Worm (Caenorhabditis elegans) whole organism, mixed stage, embryonic: Measurements from ENCODE around the gene F45E1.2.

Experiments
- M03D4.4 ChIP-seq: sonication (generic microtip); optimal IDR thresholded peaks from 2 replicates; lab custom pipeline; 2017; ENCODE audit warnings: mild to moderate bottlenecking, missing genetic modification characterization, missing compliant biosample characterization
- bed-3 ChIP-seq: fragments of 200-800 bp; sonication (Bioruptor generic); optimal IDR thresholded peaks from 3 replicates; lab custom pipeline; 2018; ENCODE audit warnings: mild to moderate bottlenecking, missing genetic modification characterization, moderate library complexity, missing compliant biosample characterization
- blmp-1 ChIP-seq: fragments of 150-350 bp; optimal IDR thresholded peaks from 2 replicates; lab custom pipeline; 2014; ENCODE audit warnings: missing biosample characterization, missing genetic modification characterization
- ceh-83 ChIP-seq: fragments of 200-800 bp; sonication (Bioruptor generic); optimal IDR thresholded peaks from 2 replicates; lab custom pipeline; 2018; ENCODE audit warnings: mild to moderate bottlenecking, missing genetic modification characterization, missing compliant biosample characterization
- cnd-1 ChIP-seq: fragments of 200-800 bp; sonication (Bioruptor generic); optimal IDR thresholded peaks from 2 replicates; lab custom pipeline; 2018; ENCODE audit warnings: mild to moderate bottlenecking, missing genetic modification characterization, missing compliant biosample characterization
- drap-1 ChIP-seq: fragments of 200-800 bp; sonication (Bioruptor generic); optimal IDR thresholded peaks from 3 replicates; lab custom pipeline; 2018; ENCODE audit warnings: mild to moderate bottlenecking, missing genetic modification characterization, missing compliant biosample characterization
- elt-1 ChIP-seq: sonication (generic microtip); optimal IDR thresholded peaks from 2 replicates; lab custom pipeline; 2017; ENCODE audit warnings: missing genetic modification characterization, mild to moderate bottlenecking, missing compliant biosample characterization, antibody characterized with exemption, moderate library complexity, borderline replicate concordance; ENCODE audit not compliant: insufficient read depth
- elt-3 ChIP-seq: fragments of 150-350 bp; optimal IDR thresholded peaks from 2 replicates; lab custom pipeline; 2014; ENCODE audit warnings: missing biosample characterization, missing genetic modification characterization
- ham-2 ChIP-seq: fragments of 200-800 bp; sonication (Bioruptor generic); optimal IDR thresholded peaks from 2 replicates; lab custom pipeline; 2018; ENCODE audit warnings: mild to moderate bottlenecking, missing genetic modification characterization, missing compliant biosample characterization
- hlh-1 ChIP-seq: fragments of 150-350 bp; optimal IDR thresholded peaks from 2 replicates; lab custom pipeline; 2014; ENCODE audit warnings: missing biosample characterization, missing genetic modification reagents, missing genetic modification characterization
- lin-13 ChIP-seq: fragments of 150-350 bp; optimal IDR thresholded peaks from 2 replicates; lab custom pipeline; 2014; ENCODE audit warnings: missing biosample characterization, missing genetic modification characterization
- lin-32 ChIP-seq: fragments of 200-800 bp; sonication (Bioruptor generic); optimal IDR thresholded peaks from 2 replicates; lab custom pipeline; 2018; ENCODE audit warnings: mild to moderate bottlenecking, missing genetic modification characterization, missing compliant biosample characterization
- lsy-2 ChIP-seq: fragments of 150-350 bp; optimal IDR thresholded peaks from 2 replicates; lab custom pipeline; 2014; ENCODE audit warnings: missing biosample characterization, missing genetic modification characterization
- mab-5 ChIP-seq: fragments of 150-350 bp; optimal IDR thresholded peaks from 2 replicates; lab custom pipeline; 2014; ENCODE audit warnings: missing biosample characterization, missing genetic modification characterization
- mep-1 ChIP-seq: fragments of 150-350 bp; optimal IDR thresholded peaks from 2 replicates; lab custom pipeline; 2017; ENCODE audit warnings: missing biosample characterization, missing genetic modification reagents, missing genetic modification characterization, inconsistent platforms
- mls-2 ChIP-seq: sonication (generic microtip); optimal IDR thresholded peaks from 2 replicates; lab custom pipeline; 2016; ENCODE audit warnings: mild to moderate bottlenecking, missing genetic modification characterization, moderate library complexity, missing compliant biosample characterization
- nhr-2 ChIP-seq: fragments of 150-350 bp; optimal IDR thresholded peaks from 2 replicates; lab custom pipeline; 2014; ENCODE audit warnings: missing biosample characterization, missing genetic modification characterization
- nhr-237 ChIP-seq: fragments of 150-350 bp; optimal IDR thresholded peaks from 2 replicates; lab custom pipeline; 2014; ENCODE audit warnings: missing biosample characterization, missing genetic modification characterization
- nhr-28 ChIP-seq: fragments of 150-350 bp; optimal IDR thresholded peaks from 2 replicates; lab custom pipeline; 2014; ENCODE audit warnings: missing biosample characterization, missing genetic modification characterization
- nhr-76 ChIP-seq: sonication (generic microtip); optimal IDR thresholded peaks from 2 replicates; lab custom pipeline; 2017; ENCODE audit warnings: missing biosample characterization, missing genetic modification characterization
- pha-4 ChIP-seq: fragments of 150-350 bp; optimal IDR thresholded peaks from 2 replicates; lab custom pipeline; 2018; ENCODE audit warnings: missing biosample characterization, missing genetic modification reagents, missing genetic modification characterization
- unc-120 ChIP-seq: sonication (generic microtip); optimal IDR thresholded peaks from 2 replicates; lab custom pipeline; 2017; ENCODE audit warnings: missing genetic modification characterization, missing compliant biosample characterization; ENCODE audit not compliant: poor library complexity, severe bottlenecking
- unc-39 ChIP-seq: fragments of 150-350 bp; optimal IDR thresholded peaks from 2 replicates; lab custom pipeline; 2014; ENCODE audit warnings: missing biosample characterization, missing genetic modification characterization
- zip-8 ChIP-seq: fragments of 150-350 bp; optimal IDR thresholded peaks from 2 replicates; lab custom pipeline; 2014; ENCODE audit warnings: missing biosample characterization, missing genetic modification characterization
- ztf-11 ChIP-seq: fragments of 150-350 bp; optimal IDR thresholded peaks from 2 replicates; lab custom pipeline; 2014; ENCODE audit warnings: missing biosample characterization, missing genetic modification characterization

The F45E1.2 gene

DNA sequence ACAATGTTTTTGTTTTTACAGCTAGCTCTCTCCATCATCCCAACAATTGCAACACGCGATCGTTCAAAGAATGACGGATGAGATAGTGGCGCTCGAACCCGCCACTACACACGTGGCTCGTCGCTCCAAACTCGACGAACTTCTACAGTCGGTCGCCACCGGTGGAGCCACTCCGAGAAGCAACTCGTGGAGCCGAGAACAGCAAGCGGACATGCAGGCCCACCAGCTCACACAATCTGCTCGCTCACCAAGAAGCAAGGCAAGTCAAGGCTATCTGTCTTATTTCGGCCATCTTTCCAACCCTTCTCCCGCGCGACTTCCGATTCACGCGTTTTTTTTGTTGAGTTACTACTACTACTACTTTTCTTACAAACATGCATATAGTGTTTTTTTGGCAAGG, at the start of gene F45E1.2, which contains the start of gene F45E1.1:
TSS of gene F45E1.2 (plus strand) at position 71 of the 400 bp plus-strand sequence.
TSS of gene F45E1.1 (plus strand) at position 20 of the 400 bp plus-strand sequence.
- TF ChIP-seq ham-2 (GFP tag; lab: Kevin White, UChicago) (no peak), hlh-1 (tag; lab: Kevin White, UChicago) (no peak), nhr-237 (tag; lab: Kevin White, UChicago) (no peak)

ce11 chrX:7954328-7954727, 49.2 kb upstream of the F45E1.2 start, which contains the start of gene dct-1:
Gene dct-1, plus strand, starts transcription at chrX:7954354.
- TF ChIP-seq ham-2 (GFP tag; lab: Kevin White, UChicago) (no peak), hlh-1 (tag; lab: Kevin White, UChicago) (peak; percentile 84), unc-120 (tag; lab: Kevin White, UChicago) (peak; percentile 11)
- TF ChIP-seq, all 35 proteins: peak for 2

DNA sequence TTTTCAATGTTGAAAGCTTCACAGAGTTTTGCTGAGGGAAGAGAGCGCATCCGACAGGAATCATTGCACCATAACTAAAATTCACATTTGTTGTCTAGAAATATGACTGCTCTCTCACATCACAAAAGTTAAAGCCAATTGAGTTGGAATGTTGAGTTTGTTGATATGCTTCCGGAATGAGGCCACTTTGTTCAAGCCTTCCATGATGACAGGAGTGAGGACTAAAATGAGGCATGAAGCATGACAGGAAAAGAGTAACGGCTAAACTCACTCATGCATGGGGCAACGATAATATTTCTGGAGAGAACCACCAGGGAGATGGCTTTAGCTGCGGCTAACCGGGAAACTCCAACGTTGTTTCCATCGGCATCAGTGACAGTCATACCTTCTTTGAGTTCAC, 47.1 kb upstream of the F45E1.2 start:
- TF ChIP-seq nhr-2 (tag; lab: Kevin White, UChicago) (no peak), lin-13 (tag; lab: Kevin White, UChicago) (no peak), M03D4.4 (tag; lab: Kevin White, UChicago) (no peak), mep-1 (tag; lab: Kevin White, UChicago) (no peak), nhr-237 (tag; lab: Kevin White, UChicago) (no peak), zip-8 (no peak), mab-5 (tag; lab: Kevin White, UChicago) (no peak), elt-1 (no peak), mls-2 (tag; lab: Kevin White, UChicago) (no peak)

ce11 chrX:7958203-7958602, 45.3 kb upstream of the F45E1.2 start, which contains the start of gene sfxn-2:
Gene sfxn-2, minus strand, starts transcription at chrX:7958303.
- TF ChIP-seq elt-3 (tag; lab: Kevin White, UChicago): no peak
- TF ChIP-seq mep-1 (tag; lab: Kevin White, UChicago): no peak
- no peak for TF ChIP-seq drap-1 (GFP tag; lab: Kevin White, UChicago)
- no peak for TF ChIP-seq lsy-2
- no peak for TF ChIP-seq blmp-1 (tag; lab: Kevin White, UChicago)
- no peak for TF ChIP-seq mls-2 (tag; lab: Kevin White, UChicago)
- no peak for TF ChIP-seq lin-13 (tag; lab: Kevin White, UChicago)
- TF ChIP-seq nhr-76: no peak
- no peak for TF ChIP-seq zip-8

DNA sequence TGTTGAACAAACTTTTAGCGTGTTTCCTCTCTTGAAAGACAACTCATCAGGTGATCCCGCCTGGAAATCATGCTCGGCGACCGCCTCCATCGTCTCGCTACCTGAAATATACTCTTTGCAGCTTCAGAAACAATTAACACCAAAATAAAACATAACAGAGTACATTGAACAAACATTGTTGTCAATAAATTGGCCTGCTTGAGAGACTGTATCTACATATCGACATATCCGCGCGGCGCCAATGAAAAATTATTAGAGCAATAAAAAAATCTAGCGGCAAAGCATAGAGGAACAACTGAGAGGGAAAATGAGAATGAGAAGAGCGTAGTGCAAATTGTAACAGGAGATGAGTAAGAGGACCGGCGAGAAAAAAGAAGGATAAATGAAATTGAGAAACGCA, 41.9 kb upstream of the F45E1.2 start, which contains the start of gene sem-5:
TSS of gene sem-5 (minus strand) at position 101 of the 400 bp plus-strand sequence.
- TF ChIP-seq blmp-1 (tag; lab: Kevin White, UChicago): no peak
- TF ChIP-seq ceh-83 (GFP tag; lab: Kevin White, UChicago): peak; percentile 39
- TF ChIP-seq bed-3 (GFP tag; lab: Kevin White, UChicago): no peak
- no peak for TF ChIP-seq nhr-28 (tag; lab: Kevin White, UChicago)
- TF ChIP-seq M03D4.4 (tag; lab: Kevin White, UChicago): peak; percentile 50

DNA sequence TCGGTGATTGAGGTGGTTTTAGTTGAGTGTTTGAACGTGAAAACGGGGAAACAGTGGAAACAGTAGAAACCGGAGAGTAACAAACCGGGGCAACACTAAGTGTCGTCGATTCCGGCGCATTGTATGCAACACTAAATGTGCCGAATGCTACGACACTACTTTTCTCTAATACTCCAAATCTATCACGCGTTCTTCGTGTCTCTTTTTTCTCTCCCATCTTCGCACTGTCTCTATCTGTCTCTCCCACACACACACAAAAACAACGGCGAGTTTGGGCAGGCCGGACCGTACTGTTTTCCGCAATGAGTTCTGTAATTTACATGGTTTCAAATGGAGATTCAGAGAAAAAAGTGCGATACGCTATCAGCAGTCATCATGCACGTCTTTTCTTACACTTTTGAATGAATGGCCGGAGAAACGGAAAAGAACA, 41.5 kb upstream of the F45E1.2 start:
- TF ChIP-seq blmp-1 (tag; lab: Kevin White, UChicago) (no peak), mep-1 (tag; lab: Kevin White, UChicago) (peak; percentile 17), pha-4 (tag; lab: Kevin White, UChicago) (no peak), mls-2 (tag; lab: Kevin White, UChicago) (no peak), cnd-1 (peak; percentile 5), unc-39 (no peak), nhr-76 (no peak), ztf-11 (tag; lab: Kevin White, UChicago) (no peak), unc-120 (tag; lab: Kevin White, UChicago) (peak; percentile 26)

DNA sequence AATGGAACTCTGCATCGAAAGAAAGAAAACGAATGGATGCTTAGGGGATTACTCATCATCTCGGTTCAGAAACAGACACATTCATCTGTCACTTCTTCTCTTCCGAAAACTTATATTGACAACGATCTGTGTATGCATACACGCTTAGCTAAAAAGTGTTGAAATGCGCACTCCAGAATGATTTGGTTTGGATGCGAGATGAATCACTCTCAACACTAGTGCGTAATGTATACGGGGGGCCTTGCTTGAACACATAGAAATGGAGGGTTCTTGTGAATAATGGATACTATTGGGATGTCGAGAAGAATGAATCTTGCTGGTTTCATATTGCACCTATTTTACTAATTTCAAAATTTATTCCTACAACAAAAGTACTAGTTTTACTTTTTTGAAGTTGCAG, 39.5 kb upstream of the F45E1.2 start:
- TF ChIP-seq blmp-1 (tag; lab: Kevin White, UChicago): no peak
- no peak for TF ChIP-seq drap-1 (GFP tag; lab: Kevin White, UChicago)
- no peak for TF ChIP-seq unc-120 (tag; lab: Kevin White, UChicago)
- no peak for TF ChIP-seq hlh-1 (tag; lab: Kevin White, UChicago)
- TF ChIP-seq nhr-2 (tag; lab: Kevin White, UChicago): no peak
- no peak for TF ChIP-seq lin-32 (GFP tag; lab: Kevin White, UChicago)
- TF ChIP-seq zip-8: no peak
- TF ChIP-seq, all 35 proteins: peak for 0
